Worm (Caenorhabditis elegans) whole organism, L4/young adult: ENCODE measurements around the gene str-181.

Source experiments
- dao-5 ChIP-seq: sonication (generic microtip); optimal IDR thresholded peaks from 2 replicates; lab custom pipeline; 2016; ENCODE audit warnings: missing genotype, missing genetic modification characterization, moderate library complexity, missing compliant biosample characterization
- him-1 ChIP-seq: sonication (generic microtip); optimal IDR thresholded peaks from 2 replicates; lab custom pipeline; 2016; ENCODE audit warnings: missing genotype, missing genetic modification reagents, missing genetic modification characterization, missing compliant biosample characterization

- no peak for TF ChIP-seq dao-5 (tag; lab: Kevin White, UChicago)
- no peak for TF ChIP-seq him-1 (tag; lab: Kevin White, UChicago)
Measured at ce11 chrV:12752407-12752806, 33.9 kb upstream of the str-181 start, which contains the start of gene C15C8.8.
